Worm (Caenorhabditis elegans): ENCODE results near the gene dmsr-8.

dmsr-8 gene

ce11 chrV:10471007-10471406 is 43.2 kb downstream of the dmsr-8 start:
- TF ChIP-seq flt-1 (GFP tag; IDR thresholded peaks at IDR 0.05): no peak
- TF ChIP-seq ref-1 (GFP tag; conservative IDR thresholded peaks at IDR 0.05): no peak
- TF ChIP-seq ztf-23 (GFP tag; IDR thresholded peaks at IDR 0.05): no peak
- no peak for TF ChIP-seq T22C8.4 (GFP tag; IDR thresholded peaks at IDR 0.05)
- no peak for TF ChIP-seq med-1 (GFP tag; optimal IDR thresholded peaks at IDR 0.05; ENCODE audit: insufficient read depth)
- TF ChIP-seq klf-2 (GFP tag; conservative IDR thresholded peaks at IDR 0.05): no peak
- TF ChIP-seq tab-1 (GFP tag; IDR thresholded peaks at IDR 0.05): no peak
- TF ChIP-seq ztf-29 (GFP tag; IDR thresholded peaks at IDR 0.05): no peak
- no peak for TF ChIP-seq cog-1 (tag; optimal IDR thresholded peaks at IDR 0.05)

ce11 chrV:10469845-10470244 is 44.3 kb downstream of the dmsr-8 start:
- TF ChIP-seq flt-1 (GFP tag; IDR thresholded peaks at IDR 0.05): no peak
- TF ChIP-seq ztf-29 (GFP tag; IDR thresholded peaks at IDR 0.05): no peak
- TF ChIP-seq klf-2 (GFP tag; conservative IDR thresholded peaks at IDR 0.05): no peak
- TF ChIP-seq ref-1 (GFP tag; conservative IDR thresholded peaks at IDR 0.05): no peak
- no peak for TF ChIP-seq T22C8.4 (GFP tag; IDR thresholded peaks at IDR 0.05)
- no peak for TF ChIP-seq med-1 (GFP tag; optimal IDR thresholded peaks at IDR 0.05; ENCODE audit: insufficient read depth)
- no peak for TF ChIP-seq cog-1 (tag; optimal IDR thresholded peaks at IDR 0.05)

- no peak for TF ChIP-seq flt-1 (GFP tag; IDR thresholded peaks at IDR 0.05)
- TF ChIP-seq tab-1 (GFP tag; IDR thresholded peaks at IDR 0.05): no peak
- TF ChIP-seq med-1 (GFP tag; optimal IDR thresholded peaks at IDR 0.05; ENCODE audit: insufficient read depth): no peak
- TF ChIP-seq cog-1 (tag; optimal IDR thresholded peaks at IDR 0.05): no peak
- TF ChIP-seq T22C8.4 (GFP tag; IDR thresholded peaks at IDR 0.05): no peak
- no peak for TF ChIP-seq ztf-29 (GFP tag; IDR thresholded peaks at IDR 0.05)
- TF ChIP-seq ref-1 (GFP tag; conservative IDR thresholded peaks at IDR 0.05): no peak
- no peak for TF ChIP-seq klf-2 (GFP tag; conservative IDR thresholded peaks at IDR 0.05)
- TF ChIP-seq ztf-23 (GFP tag; IDR thresholded peaks at IDR 0.05): no peak
Measured at ce11 chrV:10468709-10469108, 45.5 kb downstream of the dmsr-8 start.

- no peak for TF ChIP-seq ztf-23 (GFP tag; IDR thresholded peaks at IDR 0.05)
- no peak for TF ChIP-seq T22C8.4 (GFP tag; IDR thresholded peaks at IDR 0.05)
- TF ChIP-seq flt-1 (GFP tag; IDR thresholded peaks at IDR 0.05): no peak
- no peak for TF ChIP-seq ref-1 (GFP tag; conservative IDR thresholded peaks at IDR 0.05)
- TF ChIP-seq ztf-29 (GFP tag; IDR thresholded peaks at IDR 0.05): no peak
- TF ChIP-seq cog-1 (tag; optimal IDR thresholded peaks at IDR 0.05): no peak
- TF ChIP-seq klf-2 (GFP tag; conservative IDR thresholded peaks at IDR 0.05): no peak
- no peak for TF ChIP-seq tab-1 (GFP tag; IDR thresholded peaks at IDR 0.05)
- no peak for TF ChIP-seq med-1 (GFP tag; optimal IDR thresholded peaks at IDR 0.05; ENCODE audit: insufficient read depth)
Measured at ce11 chrV:10468190-10468589, 46.0 kb downstream of the dmsr-8 start, which contains the start of gene egl-9. Gene egl-9, plus strand, starts transcription at chrV:10468517.

- TF ChIP-seq med-1 (GFP tag; optimal IDR thresholded peaks at IDR 0.05; ENCODE audit: insufficient read depth): no peak
- TF ChIP-seq ref-1 (GFP tag; conservative IDR thresholded peaks at IDR 0.05): no peak
- TF ChIP-seq cog-1 (tag; optimal IDR thresholded peaks at IDR 0.05): no peak
- TF ChIP-seq flt-1 (GFP tag; IDR thresholded peaks at IDR 0.05): no peak
- TF ChIP-seq tab-1 (GFP tag; IDR thresholded peaks at IDR 0.05): no peak
- no peak for TF ChIP-seq T22C8.4 (GFP tag; IDR thresholded peaks at IDR 0.05)
- no peak for TF ChIP-seq klf-2 (GFP tag; conservative IDR thresholded peaks at IDR 0.05)
- no peak for TF ChIP-seq ztf-23 (GFP tag; IDR thresholded peaks at IDR 0.05)
- TF ChIP-seq ztf-29 (GFP tag; IDR thresholded peaks at IDR 0.05): no peak
Measured at ce11 chrV:10467659-10468058, 46.5 kb downstream of the dmsr-8 start.

- TF ChIP-seq flt-1 (GFP tag; IDR thresholded peaks at IDR 0.05) (no peak), tab-1 (GFP tag; IDR thresholded peaks at IDR 0.05) (no peak), T22C8.4 (GFP tag; IDR thresholded peaks at IDR 0.05) (no peak), ztf-23 (GFP tag; IDR thresholded peaks at IDR 0.05) (no peak), ref-1 (GFP tag; conservative IDR thresholded peaks at IDR 0.05) (no peak), klf-2 (GFP tag; conservative IDR thresholded peaks at IDR 0.05) (no peak), ztf-29 (GFP tag; IDR thresholded peaks at IDR 0.05) (no peak), cog-1 (tag; optimal IDR thresholded peaks at IDR 0.05) (no peak), med-1 (GFP tag; optimal IDR thresholded peaks at IDR 0.05; ENCODE audit: insufficient read depth) (no peak)
Measured at ce11 chrV:10467104-10467503, 47.1 kb downstream of the dmsr-8 start.

- TF ChIP-seq tab-1 (GFP tag; IDR thresholded peaks at IDR 0.05) (no peak), T22C8.4 (GFP tag; IDR thresholded peaks at IDR 0.05) (no peak), cog-1 (tag; optimal IDR thresholded peaks at IDR 0.05) (peak; percentile 93), med-1 (GFP tag; optimal IDR thresholded peaks at IDR 0.05; ENCODE audit: insufficient read depth) (no peak), ref-1 (GFP tag; conservative IDR thresholded peaks at IDR 0.05) (no peak), ztf-23 (GFP tag; IDR thresholded peaks at IDR 0.05) (0 out of 2 replicates have a peak, but pooled peaks have one; percentile 50), flt-1 (GFP tag; IDR thresholded peaks at IDR 0.05) (peak; percentile 72), ztf-29 (GFP tag; IDR thresholded peaks at IDR 0.05) (peak; percentile 38; the same call in 1 of the 2 replicates), klf-2 (GFP tag; conservative IDR thresholded peaks at IDR 0.05) (no peak)
Measured at ce11 chrV:10466607-10467092, 47.5 kb downstream of the dmsr-8 start.

ce11 chrV:10465478-10465877 is 48.7 kb downstream of the dmsr-8 start:
- no peak for TF ChIP-seq T22C8.4 (GFP tag; IDR thresholded peaks at IDR 0.05)
- TF ChIP-seq ztf-29 (GFP tag; IDR thresholded peaks at IDR 0.05): no peak
- TF ChIP-seq flt-1 (GFP tag; IDR thresholded peaks at IDR 0.05): no peak
- no peak for TF ChIP-seq ref-1 (GFP tag; conservative IDR thresholded peaks at IDR 0.05)
- TF ChIP-seq tab-1 (GFP tag; IDR thresholded peaks at IDR 0.05): no peak
- no peak for TF ChIP-seq cog-1 (tag; optimal IDR thresholded peaks at IDR 0.05)
- no peak for TF ChIP-seq klf-2 (GFP tag; conservative IDR thresholded peaks at IDR 0.05)
- TF ChIP-seq ztf-23 (GFP tag; IDR thresholded peaks at IDR 0.05): no peak
- TF ChIP-seq med-1 (GFP tag; optimal IDR thresholded peaks at IDR 0.05; ENCODE audit: insufficient read depth): no peak

ce11 chrV:10464746-10465145 is 49.4 kb downstream of the dmsr-8 start:
- TF ChIP-seq med-1 (GFP tag; optimal IDR thresholded peaks at IDR 0.05; ENCODE audit: insufficient read depth) (no peak), cog-1 (tag; optimal IDR thresholded peaks at IDR 0.05) (no peak), flt-1 (GFP tag; IDR thresholded peaks at IDR 0.05) (no peak), tab-1 (GFP tag; IDR thresholded peaks at IDR 0.05) (no peak), ztf-23 (GFP tag; IDR thresholded peaks at IDR 0.05) (no peak), T22C8.4 (GFP tag; IDR thresholded peaks at IDR 0.05) (no peak), klf-2 (GFP tag; conservative IDR thresholded peaks at IDR 0.05) (no peak), ref-1 (GFP tag; conservative IDR thresholded peaks at IDR 0.05) (no peak), ztf-29 (GFP tag; IDR thresholded peaks at IDR 0.05) (no peak)

All from whole organism, midembryonic.